Fruit fly (Drosophila melanogaster) S2 (cell line): ENCODE results near the gene dnk.

Experiments
- CG8478 ChIP-seq: fragments of >200 bp; optimal IDR thresholded peaks from 2 replicates; lab custom pipeline; 2018
- CTCF ChIP-seq, 2 experiments: fragments of >200 bp; optimal IDR thresholded peaks; 2 replicates each; lab custom pipeline; 2018

DNA sequence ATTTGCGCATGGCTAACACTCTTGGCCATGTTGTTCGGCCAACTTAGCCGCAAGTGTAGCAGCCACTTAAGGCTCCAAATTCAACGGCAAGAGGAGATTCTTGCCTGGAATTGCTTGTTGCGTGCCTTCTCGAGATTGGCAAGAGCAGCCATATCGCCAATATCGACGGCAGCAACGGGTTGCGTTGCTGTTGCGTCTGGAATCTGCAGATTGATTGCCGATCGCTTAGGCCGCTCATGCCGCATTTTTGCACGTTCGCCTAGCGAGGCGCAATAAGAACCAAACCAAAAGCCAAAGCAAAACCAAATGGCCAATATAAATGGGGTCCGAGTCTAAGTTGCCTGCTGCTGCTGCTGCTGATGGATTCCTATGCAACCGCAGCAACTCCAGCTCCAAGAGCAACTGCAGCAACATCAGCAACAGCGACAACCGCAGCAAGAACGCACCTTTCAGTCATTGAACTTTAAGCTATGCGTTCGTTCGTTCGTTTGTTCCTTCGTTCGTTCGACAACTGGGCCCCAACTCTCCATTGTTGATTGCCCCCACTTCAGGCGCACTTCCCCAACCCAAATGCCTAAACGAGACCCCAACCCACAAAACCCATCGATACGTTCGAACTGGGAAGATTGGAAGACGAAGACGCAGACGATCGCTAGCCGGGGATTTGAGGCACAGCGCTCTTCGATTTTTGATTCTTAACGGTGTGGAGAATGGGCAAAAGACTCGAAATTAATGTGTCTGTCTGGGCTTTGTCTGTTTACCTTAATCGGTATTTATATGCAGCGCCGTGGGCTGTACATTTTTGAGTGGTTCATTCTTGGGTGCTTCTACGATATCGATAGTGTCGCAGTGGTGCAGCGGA, 8.4 kb downstream of the dnk start:
- TF ChIP-seq CG8478 (lab: Kevin White, UChicago) (no peak), CTCF (optimal IDR thresholded peaks at IDR 0.05; lab: Kevin White, UChicago) (no peak)
